Fruit fly (Drosophila melanogaster): Measurements from ENCODE around the gene sn.

The sn gene

dm6 chrX:7965761-7966555 lies 2.1 kb downstream of the sn start:
- no peak for TF ChIP-seq dac (GFP tag; optimal IDR thresholded peaks at IDR 0.05)
- TF ChIP-seq CG9139 (GFP tag; optimal IDR thresholded peaks at IDR 0.05): no peak
- peak; percentile 69 for TF ChIP-seq CG6163 (GFP tag; IDR thresholded peaks at IDR 0.05)
- peak; percentile 33 for TF ChIP-seq Eip78C (GFP tag)
- TF ChIP-seq CG34406 (GFP tag; optimal IDR thresholded peaks at IDR 0.05): no peak
- TF ChIP-seq lz (GFP tag; optimal IDR thresholded peaks at IDR 0.05): no peak
- peak; percentile 34 for TF ChIP-seq CG6276 (GFP tag; optimal IDR thresholded peaks at IDR 0.05)
- TF ChIP-seq Sox102F (GFP tag; optimal IDR thresholded peaks at IDR 0.05): no peak
- TF ChIP-seq Met (GFP tag; optimal IDR thresholded peaks at IDR 0.05): no peak
- TF ChIP-seq CG32006 (GFP tag; optimal IDR thresholded peaks at IDR 0.05): peak; percentile 55
- no peak for TF ChIP-seq CG8632 (GFP tag; optimal IDR thresholded peaks at IDR 0.05)
- TF ChIP-seq Lpt (GFP tag; optimal IDR thresholded peaks at IDR 0.05): no peak
- TF ChIP-seq CG15336 (GFP tag; IDR thresholded peaks at IDR 0.05): peak; percentile 39
- no peak for TF ChIP-seq CG11294 (GFP tag; IDR thresholded peaks at IDR 0.05)
- peak; percentile 68; the same call in 2 of the 3 replicates for TF ChIP-seq eg (GFP tag; IDR thresholded peaks at IDR 0.05)
- TF ChIP-seq achi (GFP tag; optimal IDR thresholded peaks at IDR 0.05): peak; percentile 2
- TF ChIP-seq CG8119 (GFP tag; IDR thresholded peaks at IDR 0.05): peak; percentile 60
- peak; percentile 61 for TF ChIP-seq svp (GFP tag)
- TF ChIP-seq Sox15 (GFP tag; optimal IDR thresholded peaks at IDR 0.05): no peak
- TF ChIP-seq vri (GFP tag; optimal IDR thresholded peaks at IDR 0.05): no peak
- TF ChIP-seq Eip93F (GFP tag; optimal IDR thresholded peaks at IDR 0.05): no peak
- peak; percentile 20 for TF ChIP-seq CG3919 (GFP tag; optimal IDR thresholded peaks at IDR 0.05)

- TF ChIP-seq CG6163 (GFP tag; IDR thresholded peaks at IDR 0.05) (0 out of 3 replicates have a peak, but pooled peaks have one; percentile 38), CG8119 (GFP tag; IDR thresholded peaks at IDR 0.05) (0 out of 3 replicates have a peak, but pooled peaks have one; percentile 15), Sox15 (GFP tag; optimal IDR thresholded peaks at IDR 0.05) (no peak), CG10631 (GFP tag; optimal IDR thresholded peaks at IDR 0.05) (no peak), CG6854 (GFP tag; optimal IDR thresholded peaks at IDR 0.05) (no peak), fkh (GFP tag; optimal IDR thresholded peaks at IDR 0.05) (peak; percentile 83), CG7368 (GFP tag; optimal IDR thresholded peaks at IDR 0.05) (no peak), cyc (GFP tag; optimal IDR thresholded peaks at IDR 0.05) (no peak), vri (GFP tag; optimal IDR thresholded peaks at IDR 0.05) (no peak), CG6808 (GFP tag; optimal IDR thresholded peaks at IDR 0.05) (peak; percentile 16), eg (GFP tag; IDR thresholded peaks at IDR 0.05) (no peak), fd85E (GFP tag; optimal IDR thresholded peaks at IDR 0.05) (no peak), Eip78C (GFP tag) (peak; percentile 49), CG1621 (tag; optimal IDR thresholded peaks at IDR 0.05) (no peak), OdsH (GFP tag; optimal IDR thresholded peaks at IDR 0.05) (no peak), pdm3 (GFP tag; optimal IDR thresholded peaks at IDR 0.05) (no peak), topi (GFP tag; optimal IDR thresholded peaks at IDR 0.05) (no peak), CG3032 (tag; optimal IDR thresholded peaks at IDR 0.05) (no peak), CG6276 (GFP tag; optimal IDR thresholded peaks at IDR 0.05) (peak; percentile 20), Hr39 (GFP tag; optimal IDR thresholded peaks at IDR 0.05) (no peak), CG31627 (GFP tag; optimal IDR thresholded peaks at IDR 0.05) (no peak), salr (GFP tag; optimal IDR thresholded peaks at IDR 0.05) (no peak), fd59A (GFP tag; optimal IDR thresholded peaks at IDR 0.05) (no peak), Sox14 (GFP tag; optimal IDR thresholded peaks at IDR 0.05) (peak; percentile 69), svp (GFP tag) (peak; percentile 36)
Observed at dm6 chrX:7967052-7967847, 3.4 kb downstream of the sn start.
